Worm (Caenorhabditis elegans) whole organism, L4 larva: ENCODE results near the gene fbxa-138.

Experiments used
- F49E8.2 ChIP-seq: sonication (generic microtip); optimal IDR thresholded peaks from 2 replicates; lab custom pipeline; 2016; ENCODE audit warnings: missing compliant biosample characterization, mild to moderate bottlenecking, missing genetic modification characterization, borderline replicate concordance
- lin-1 ChIP-seq: fragments of 200-800 bp; sonication (Bioruptor generic); IDR thresholded peaks from 2 replicates; pipeline ENCODE4 v1.3.6; 2022; ENCODE audit warnings: missing genetic modification reagents, missing genetic modification characterization, missing compliant biosample characterization

DNA sequence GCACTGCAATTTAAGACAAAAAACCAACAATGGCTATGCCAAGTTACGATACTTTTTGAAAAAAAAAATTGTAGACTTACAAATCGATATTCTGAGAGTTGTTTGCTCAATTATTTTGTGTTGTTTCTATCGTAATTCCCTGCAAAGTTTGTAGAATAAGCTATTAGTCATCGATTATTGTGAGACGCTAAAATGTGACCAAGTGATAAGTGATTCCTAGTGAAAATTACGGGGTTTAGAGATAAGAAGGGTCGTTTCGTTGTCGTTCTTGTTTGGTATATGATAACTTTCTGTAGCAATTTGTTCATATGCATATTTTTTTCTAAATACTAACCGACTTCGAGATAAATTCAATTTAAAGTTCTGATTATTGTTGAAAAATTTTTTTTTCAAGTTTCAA, 14.1 kb upstream of the fbxa-138 start:
- TF ChIP-seq F49E8.2 (tag; lab: Kevin White, UChicago), result no peak
- no peak for TF ChIP-seq lin-1 (GFP tag; lab: Robert Waterston, UW)
